Fruit fly (Drosophila melanogaster) whole organism, adult: ENCODE data around the gene Tango6.

Experiments used
- CG11617 ChIP-seq: fragments of 200-800 bp; sonication (Bioruptor generic); optimal IDR thresholded peaks from 2 replicates; lab custom pipeline; 2017; ENCODE audit warnings: mild to moderate bottlenecking, missing biosample characterization, missing genetic modification reagents, missing genetic modification characterization
- CG14711 ChIP-seq: fragments of 200-800 bp; sonication (Bioruptor generic); optimal IDR thresholded peaks from 2 replicates; lab custom pipeline; 2018; ENCODE audit warnings: missing biosample characterization, mild to moderate bottlenecking, missing genetic modification characterization, moderate library complexity
- CG7045 ChIP-seq: fragments of 200-800 bp; sonication (Bioruptor generic); optimal IDR thresholded peaks from 2 replicates; lab custom pipeline; 2017; ENCODE audit warnings: missing biosample characterization, mild to moderate bottlenecking, missing genetic modification characterization
- bab1 ChIP-seq: fragments of 200-800 bp; sonication (Bioruptor generic); optimal IDR thresholded peaks from 3 replicates; lab custom pipeline; 2019; ENCODE audit warnings: missing biosample characterization, mild to moderate bottlenecking, missing genetic modification characterization, moderate library complexity
- cic ChIP-seq: fragments of 200-800 bp; sonication (Bioruptor generic); optimal IDR thresholded peaks from 2 replicates; lab custom pipeline; 2017; ENCODE audit warnings: missing biosample characterization, mild to moderate bottlenecking, missing genetic modification characterization, moderate library complexity
- cnc ChIP-seq, 2 experiments: fragments of >200 bp; optimal IDR thresholded peaks; 2 replicates each; lab custom pipeline; 2017
- kay ChIP-seq: fragments of 200-800 bp; sonication (Bioruptor generic); peaks from one replicate; lab custom pipeline; 2016; ENCODE audit warnings: missing biosample characterization, missing genetic modification characterization, borderline replicate concordance
- pad ChIP-seq: fragments of 200-800 bp; sonication (Bioruptor generic); optimal IDR thresholded peaks from 3 replicates; lab custom pipeline; 2017; ENCODE audit warnings: missing biosample characterization, missing genetic modification characterization, mild to moderate bottlenecking, moderate library complexity, missing genetic modification reagents
- tj ChIP-seq: fragments of 200-800 bp; sonication (Bioruptor generic); optimal IDR thresholded peaks from 3 replicates; lab custom pipeline; 2017; ENCODE audit warnings: missing biosample characterization, mild to moderate bottlenecking, missing genetic modification characterization, moderate library complexity

DNA sequence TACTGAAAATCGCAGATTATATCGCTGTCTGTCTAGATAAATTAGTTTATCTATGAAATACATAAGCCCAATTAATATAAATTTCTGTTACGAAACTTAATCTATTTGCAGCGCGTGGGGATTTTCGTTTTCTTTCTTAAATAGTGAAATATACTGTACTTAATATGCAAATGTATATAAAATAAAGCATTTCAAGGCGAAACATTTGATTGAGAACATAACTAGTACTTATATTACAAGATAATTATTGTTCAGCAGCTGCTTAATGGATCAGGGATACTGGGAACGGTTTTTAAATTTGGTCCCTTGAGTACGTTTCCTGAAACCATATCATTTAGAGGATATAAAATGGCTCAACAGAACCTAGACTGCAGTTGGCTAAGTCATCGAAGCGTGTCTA is 23.4 kb downstream of the Tango6 start, which contains the start of gene CG46465:
- TF ChIP-seq cnc (optimal IDR thresholded peaks at IDR 0.05; lab: Kevin White, UChicago) = no peak
- no peak for TF ChIP-seq cic (GFP tag; lab: Kevin White, UChicago)
- TF ChIP-seq CG7045 (GFP tag; lab: Kevin White, UChicago) = no peak
- TF ChIP-seq bab1 (GFP tag; lab: Kevin White, UChicago) = no peak
- TF ChIP-seq pad (GFP tag; lab: Kevin White, UChicago) = no peak
- TF ChIP-seq CG11617 = no peak
- TF ChIP-seq CG14711 (tag; lab: Kevin White, UChicago) = no peak
- TF ChIP-seq kay (GFP tag; lab: Kevin White, UChicago) = peak; percentile 87
- no peak for TF ChIP-seq tj (GFP tag; lab: Kevin White, UChicago)
